Worm (Caenorhabditis elegans) whole organism, late embryonic: Measurements from ENCODE around the gene F35F10.14.

Experiments used
- C08G9.2 ChIP-seq: sonication (generic microtip); optimal IDR thresholded peaks from 2 replicates; lab custom pipeline; 2016; ENCODE audit warnings: mild to moderate bottlenecking, missing genetic modification characterization, moderate library complexity, missing compliant biosample characterization
- C38D4.7 ChIP-seq: fragments of 200-800 bp; sonication (Bioruptor generic); optimal IDR thresholded peaks from 2 replicates; lab custom pipeline; 2018; ENCODE audit warnings: mild to moderate bottlenecking, missing genetic modification characterization, moderate library complexity, missing compliant biosample characterization
- K02D7.2 ChIP-seq: sonication (generic microtip); optimal IDR thresholded peaks from 2 replicates; lab custom pipeline; 2017; ENCODE audit warnings: mild to moderate bottlenecking, missing genetic modification characterization, missing compliant biosample characterization
- K09A11.1 ChIP-seq: sonication (generic microtip); optimal IDR thresholded peaks from 2 replicates; lab custom pipeline; 2017; ENCODE audit warnings: antibody characterized with exemption, mild to moderate bottlenecking, missing genetic modification characterization, missing compliant biosample characterization; ENCODE audit not compliant: insufficient read depth
- Y22D7AL.16 ChIP-seq: sonication (generic microtip); optimal IDR thresholded peaks from 2 replicates; lab custom pipeline; 2016; ENCODE audit warnings: missing genetic modification characterization, missing compliant biosample characterization
- ahr-1 ChIP-seq: sonication (generic microtip); optimal IDR thresholded peaks from 2 replicates; lab custom pipeline; 2016; ENCODE audit warnings: missing genetic modification characterization, missing compliant biosample characterization
- ama-1 ChIP-seq: fragments of 150-350 bp; optimal IDR thresholded peaks from 2 replicates; lab custom pipeline; 2014
- ceh-14 ChIP-seq: sonication (generic microtip); optimal IDR thresholded peaks from 2 replicates; lab custom pipeline; 2016; ENCODE audit warnings: missing genotype, missing genetic modification characterization, missing compliant biosample characterization
- ceh-2 ChIP-seq: sonication (generic microtip); optimal IDR thresholded peaks from 2 replicates; lab custom pipeline; 2016; ENCODE audit warnings: missing genotype, missing genetic modification characterization, missing compliant biosample characterization
- ceh-22 ChIP-seq: sonication (generic microtip); optimal IDR thresholded peaks from 2 replicates; lab custom pipeline; 2017; ENCODE audit warnings: missing biosample characterization, missing genetic modification characterization
- ceh-31 ChIP-seq: sonication (generic microtip); optimal IDR thresholded peaks from 2 replicates; lab custom pipeline; 2016; ENCODE audit warnings: missing genetic modification characterization, missing compliant biosample characterization
- ceh-48 ChIP-seq: sonication (generic microtip); optimal IDR thresholded peaks from 2 replicates; lab custom pipeline; 2016; ENCODE audit warnings: missing genetic modification characterization, inconsistent platforms, missing compliant biosample characterization
- ceh-9 ChIP-seq: sonication (generic microtip); optimal IDR thresholded peaks from 2 replicates; lab custom pipeline; 2016; ENCODE audit warnings: mild to moderate bottlenecking, missing genetic modification characterization, inconsistent platforms, missing compliant biosample characterization
- dmd-4 ChIP-seq: sonication (generic microtip); optimal IDR thresholded peaks from 2 replicates; lab custom pipeline; 2016; ENCODE audit warnings: borderline replicate concordance, missing genetic modification characterization, missing compliant biosample characterization
- dve-1 ChIP-seq: sonication (generic microtip); optimal IDR thresholded peaks from 2 replicates; lab custom pipeline; 2017; ENCODE audit warnings: antibody characterized with exemption, mild to moderate bottlenecking, missing genetic modification characterization, missing compliant biosample characterization
- elt-4 ChIP-seq: sonication (generic microtip); optimal IDR thresholded peaks from 2 replicates; lab custom pipeline; 2016; ENCODE audit warnings: missing genetic modification characterization, missing compliant biosample characterization
- ets-4 ChIP-seq: sonication (generic microtip); optimal IDR thresholded peaks from 2 replicates; lab custom pipeline; 2016; ENCODE audit warnings: missing genetic modification characterization, missing compliant biosample characterization
- eyg-1 ChIP-seq: sonication (generic microtip); optimal IDR thresholded peaks from 2 replicates; lab custom pipeline; 2016; ENCODE audit warnings: missing genotype, missing genetic modification characterization, missing compliant biosample characterization
- fax-1 ChIP-seq: sonication (generic microtip); optimal IDR thresholded peaks from 2 replicates; lab custom pipeline; 2016; ENCODE audit warnings: missing genotype, missing genetic modification characterization, missing compliant biosample characterization
- fkh-10 ChIP-seq: fragments of 150-350 bp; optimal IDR thresholded peaks from 2 replicates; lab custom pipeline; 2014; ENCODE audit warnings: missing biosample characterization, missing genetic modification reagents, missing genetic modification characterization
- hlh-15 ChIP-seq: sonication (generic microtip); optimal IDR thresholded peaks from 2 replicates; lab custom pipeline; 2016; ENCODE audit warnings: missing genetic modification characterization, missing compliant biosample characterization
- hlh-6 ChIP-seq: sonication (generic microtip); optimal IDR thresholded peaks from 2 replicates; lab custom pipeline; 2016; ENCODE audit warnings: missing genotype, missing genetic modification characterization, missing compliant biosample characterization
- hlh-8 ChIP-seq: sonication (generic microtip); optimal IDR thresholded peaks from 2 replicates; lab custom pipeline; 2016; ENCODE audit warnings: missing genotype, missing genetic modification characterization, missing compliant biosample characterization
- lim-6 ChIP-seq: sonication (generic microtip); optimal IDR thresholded peaks from 2 replicates; lab custom pipeline; 2016; ENCODE audit warnings: missing genetic modification characterization, missing compliant biosample characterization
- mec-3 ChIP-seq: sonication (generic microtip); optimal IDR thresholded peaks from 2 replicates; lab custom pipeline; 2016; ENCODE audit warnings: borderline replicate concordance, missing genetic modification characterization, missing compliant biosample characterization
- nfya-1 ChIP-seq: sonication (generic microtip); optimal IDR thresholded peaks from 2 replicates; lab custom pipeline; 2017; ENCODE audit warnings: missing genetic modification characterization, mild to moderate bottlenecking, missing compliant biosample characterization, antibody characterized with exemption, moderate library complexity
- nhr-232 ChIP-seq: sonication (generic microtip); optimal IDR thresholded peaks from 2 replicates; lab custom pipeline; 2016; ENCODE audit warnings: missing genetic modification characterization, missing compliant biosample characterization
- odd-2 ChIP-seq: sonication (generic microtip); optimal IDR thresholded peaks from 2 replicates; lab custom pipeline; 2017; ENCODE audit warnings: antibody characterized with exemption, mild to moderate bottlenecking, missing genetic modification characterization, missing compliant biosample characterization
- pag-3 ChIP-seq: sonication (generic microtip); optimal IDR thresholded peaks from 2 replicates; lab custom pipeline; 2016; ENCODE audit warnings: missing compliant biosample characterization, missing genetic modification characterization, borderline replicate concordance
- pha-2 ChIP-seq: sonication (generic microtip); optimal IDR thresholded peaks from 2 replicates; lab custom pipeline; 2017; ENCODE audit warnings: mild to moderate bottlenecking, missing genetic modification characterization, missing compliant biosample characterization
- pha-4 ChIP-seq: fragments of 150-350 bp; optimal IDR thresholded peaks from 2 replicates; lab custom pipeline; 2018; ENCODE audit warnings: missing biosample characterization, missing genetic modification reagents, missing genetic modification characterization
- pqm-1 ChIP-seq: sonication (generic microtip); optimal IDR thresholded peaks from 2 replicates; lab custom pipeline; 2016; ENCODE audit warnings: missing genetic modification characterization, missing compliant biosample characterization
- pros-1 ChIP-seq: fragments of 150-350 bp; optimal IDR thresholded peaks from 2 replicates; lab custom pipeline; 2014; ENCODE audit warnings: missing biosample characterization, missing genetic modification reagents, missing genetic modification characterization
- rnt-1 ChIP-seq: sonication (generic microtip); optimal IDR thresholded peaks from 2 replicates; lab custom pipeline; 2016; ENCODE audit warnings: missing genetic modification characterization, missing compliant biosample characterization
- sdc-2 ChIP-seq: sonication (generic microtip); optimal IDR thresholded peaks from 2 replicates; lab custom pipeline; 2016; ENCODE audit warnings: missing genotype, missing genetic modification characterization, missing compliant biosample characterization
- sox-2 ChIP-seq: fragments of 200-800 bp; sonication (Bioruptor generic); IDR thresholded peaks from 2 replicates; pipeline ENCODE4 v1.3.6; 2022; ENCODE audit warnings: missing genetic modification reagents, missing genetic modification characterization, missing compliant biosample characterization
- syd-9 ChIP-seq: sonication (generic microtip); optimal IDR thresholded peaks from 2 replicates; lab custom pipeline; 2016; ENCODE audit warnings: mild to moderate bottlenecking, missing genetic modification characterization, moderate library complexity, missing compliant biosample characterization
- tbx-2 ChIP-seq: sonication (generic microtip); optimal IDR thresholded peaks from 2 replicates; lab custom pipeline; 2016; ENCODE audit warnings: missing genetic modification characterization, missing compliant biosample characterization
- tbx-7 ChIP-seq: sonication (generic microtip); optimal IDR thresholded peaks from 2 replicates; lab custom pipeline; 2016; ENCODE audit warnings: missing genotype, missing genetic modification characterization, missing compliant biosample characterization
- ttx-3 ChIP-seq: sonication (generic microtip); optimal IDR thresholded peaks from 2 replicates; lab custom pipeline; 2016; ENCODE audit warnings: missing genetic modification reagents, missing genetic modification characterization, missing compliant biosample characterization
- unc-3 ChIP-seq, 2 experiments: fragments of 200-800 bp in 1 of 2; sonication (Bioruptor generic) in 1 of 2; sonication (generic microtip) in 1 of 2; conservative IDR thresholded peaks in 1 of 2; optimal IDR thresholded peaks in 1 of 2; 2 replicates each; pipeline versions ENCODE4 v1.3.6 to Lab custom; 2016 to 2022; ENCODE audit warnings: missing compliant biosample characterization in 2 of 2, missing genetic modification characterization in 2 of 2, missing genetic modification reagents in 1 of 2
- unc-42 ChIP-seq: sonication (generic microtip); optimal IDR thresholded peaks from 2 replicates; lab custom pipeline; 2016; ENCODE audit warnings: missing genotype, missing genetic modification characterization, missing compliant biosample characterization
- unc-86 ChIP-seq: sonication (generic microtip); optimal IDR thresholded peaks from 2 replicates; lab custom pipeline; 2016; ENCODE audit warnings: missing genetic modification characterization, missing compliant biosample characterization
- zip-5 ChIP-seq: sonication (generic microtip); optimal IDR thresholded peaks from 2 replicates; lab custom pipeline; 2016; ENCODE audit warnings: missing genetic modification characterization, missing compliant biosample characterization
- ztf-16 ChIP-seq: sonication (generic microtip); optimal IDR thresholded peaks from 2 replicates; lab custom pipeline; 2017; ENCODE audit warnings: missing genetic modification characterization, missing compliant biosample characterization

F35F10.14 gene

DNA sequence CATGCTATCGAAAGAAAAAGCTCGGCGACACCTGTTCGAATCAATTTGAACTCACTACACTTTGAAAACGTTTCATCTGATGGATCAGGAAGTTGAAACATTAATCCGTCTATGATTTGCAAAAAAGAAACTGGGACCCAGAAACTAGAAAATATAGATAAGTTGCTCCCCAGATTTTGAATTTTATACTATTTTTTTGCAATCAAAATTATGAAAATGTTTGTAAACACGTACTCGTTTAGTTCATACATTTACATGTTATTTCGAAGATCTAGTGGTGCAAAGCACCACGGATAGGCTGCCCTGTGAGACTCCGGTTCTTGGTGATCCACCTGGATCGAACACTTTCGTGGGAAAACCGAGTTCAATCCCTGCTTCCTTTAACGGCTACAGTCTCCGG is 22.0 kb upstream of the F35F10.14 start, which contains the start of gene C17B7.10:
C17B7.10 (minus strand) TSS at position 101 of the 400 bp plus-strand sequence.
- TF ChIP-seq K09A11.1 (tag; lab: Kevin White, UChicago) (no peak), rnt-1 (tag; lab: Kevin White, UChicago) (no peak), lim-6 (tag; lab: Kevin White, UChicago) (no peak), ets-4 (tag; lab: Kevin White, UChicago) (no peak), elt-4 (tag; lab: Kevin White, UChicago) (no peak), ttx-3 (tag; lab: Kevin White, UChicago) (no peak), hlh-6 (no peak), ceh-22 (no peak), unc-42 (tag; lab: Kevin White, UChicago) (no peak), ztf-16 (tag; lab: Kevin White, UChicago) (no peak), sox-2 (GFP tag; lab: Robert Waterston, UW) (no peak), unc-3 (GFP tag; conservative IDR thresholded peaks at IDR 0.05; lab: Robert Waterston, UW) (no peak), unc-3 (tag; optimal IDR thresholded peaks at IDR 0.05; lab: Kevin White, UChicago) (no peak), pha-2 (tag; lab: Kevin White, UChicago) (no peak), zip-5 (tag; lab: Kevin White, UChicago) (no peak), mec-3 (no peak)

DNA sequence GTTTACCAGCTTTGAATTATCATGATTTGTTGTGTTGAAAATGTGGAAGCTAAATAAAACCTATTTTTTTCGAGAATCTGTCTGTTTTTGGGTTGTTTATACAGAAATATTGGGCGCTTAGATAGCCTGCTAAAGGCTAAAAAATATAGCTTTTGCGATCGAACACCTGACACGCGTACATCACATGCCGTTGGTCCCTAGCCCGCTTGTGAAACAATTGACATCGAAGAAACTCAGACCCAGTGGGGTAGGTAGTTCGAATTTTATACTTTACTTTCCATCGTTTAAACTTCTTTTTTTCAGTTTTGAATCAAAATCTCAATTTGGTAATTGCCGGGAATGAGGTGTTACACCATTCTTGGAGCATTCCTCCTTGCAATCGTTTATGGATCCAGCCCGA is 19.1 kb upstream of the F35F10.14 start, which contains the start of gene C17B7.4:
C17B7.4 (plus strand) TSS at position 301 of the 400 bp plus-strand sequence.
- TF ChIP-seq hlh-15, result no peak
- TF ChIP-seq pqm-1 (tag; lab: Kevin White, UChicago), result no peak
- TF ChIP-seq ceh-22, result no peak
- no peak for TF ChIP-seq ceh-9 (tag; lab: Kevin White, UChicago)
- no peak for TF ChIP-seq dmd-4
- no peak for TF ChIP-seq tbx-7 (tag; lab: Kevin White, UChicago)
- no peak for TF ChIP-seq pha-2 (tag; lab: Kevin White, UChicago)
- no peak for TF ChIP-seq ztf-16 (tag; lab: Kevin White, UChicago)
- TF ChIP-seq pha-4 (tag; lab: Kevin White, UChicago), result no peak
- no peak for TF ChIP-seq unc-86 (tag; lab: Kevin White, UChicago)
- no peak for TF ChIP-seq nfya-1 (tag; lab: Kevin White, UChicago)
- no peak for TF ChIP-seq Y22D7AL.16 (tag; lab: Kevin White, UChicago)
- TF ChIP-seq pag-3 (tag; lab: Kevin White, UChicago), result no peak
- TF ChIP-seq ceh-14, result no peak
- TF ChIP-seq sdc-2 (tag; lab: Kevin White, UChicago), result no peak
- TF ChIP-seq, all 69 proteins: peak for 0

ce11 chrV:3333334-3333733 is 13.4 kb upstream of the F35F10.14 start, which contains the start of gene C17B7.5:
Gene C17B7.5, plus strand, starts transcription at chrV:3333634.
- TF ChIP-seq lim-6 (tag; lab: Kevin White, UChicago) (no peak), mec-3 (no peak), odd-2 (tag; lab: Kevin White, UChicago) (no peak), hlh-15 (no peak), ahr-1 (tag; lab: Kevin White, UChicago) (no peak), eyg-1 (tag; lab: Kevin White, UChicago) (no peak), ceh-2 (tag; lab: Kevin White, UChicago) (no peak), rnt-1 (tag; lab: Kevin White, UChicago) (no peak), hlh-8 (tag; lab: Kevin White, UChicago) (no peak), unc-3 (GFP tag; conservative IDR thresholded peaks at IDR 0.05; lab: Robert Waterston, UW) (no peak), unc-3 (tag; optimal IDR thresholded peaks at IDR 0.05; lab: Kevin White, UChicago) (no peak), fax-1 (tag; lab: Kevin White, UChicago) (no peak), nhr-232 (tag; lab: Kevin White, UChicago) (no peak), ttx-3 (tag; lab: Kevin White, UChicago) (no peak), ceh-31 (tag; lab: Kevin White, UChicago) (no peak), ama-1 (no peak), zip-5 (tag; lab: Kevin White, UChicago) (no peak)

- no peak for TF ChIP-seq ceh-9 (tag; lab: Kevin White, UChicago)
- TF ChIP-seq ceh-48 (tag; lab: Kevin White, UChicago), result no peak
- no peak for TF ChIP-seq unc-3 (GFP tag; conservative IDR thresholded peaks at IDR 0.05; lab: Robert Waterston, UW)
- TF ChIP-seq unc-3 (tag; optimal IDR thresholded peaks at IDR 0.05; lab: Kevin White, UChicago), result no peak
- TF ChIP-seq ets-4 (tag; lab: Kevin White, UChicago), result no peak
- TF ChIP-seq ceh-22, result no peak
- no peak for TF ChIP-seq tbx-7 (tag; lab: Kevin White, UChicago)
- TF ChIP-seq tbx-2 (tag; lab: Kevin White, UChicago), result no peak
- TF ChIP-seq unc-42 (tag; lab: Kevin White, UChicago), result no peak
- no peak for TF ChIP-seq pha-2 (tag; lab: Kevin White, UChicago)
- TF ChIP-seq pros-1, result no peak
- no peak for TF ChIP-seq syd-9 (tag; lab: Kevin White, UChicago)
- TF ChIP-seq mec-3, result no peak
- TF ChIP-seq K02D7.2 (tag; lab: Kevin White, UChicago), result no peak
- TF ChIP-seq C08G9.2 (tag; lab: Kevin White, UChicago), result no peak
- no peak for TF ChIP-seq sdc-2 (tag; lab: Kevin White, UChicago)
- no peak for TF ChIP-seq C38D4.7 (GFP tag; lab: Kevin White, UChicago)
- no peak for TF ChIP-seq dve-1 (tag; lab: Kevin White, UChicago)
- no peak for TF ChIP-seq fkh-10 (GFP tag; lab: Kevin White, UChicago)
Measured at ce11 chrV:3332023-3332422, 12.1 kb upstream of the F35F10.14 start, which contains the start of gene C17B7.9. Gene C17B7.9, minus strand, starts transcription at chrV:3332123.
